Worm (Caenorhabditis elegans) whole organism, L4 larva: Measurements from ENCODE around the gene nhr-51.

Source experiments
- ceh-82 ChIP-seq: sonication (generic microtip); optimal IDR thresholded peaks from 2 replicates; lab custom pipeline; 2017; ENCODE audit warnings: missing biosample characterization, missing genetic modification characterization
- lin-13 ChIP-seq: fragments of 150-350 bp; optimal IDR thresholded peaks from 2 replicates; lab custom pipeline; 2014; ENCODE audit warnings: missing biosample characterization, missing genetic modification reagents, missing genetic modification characterization
- nhr-102 ChIP-seq: sonication (generic microtip); optimal IDR thresholded peaks from 2 replicates; lab custom pipeline; 2016; ENCODE audit warnings: mild to moderate bottlenecking, missing genetic modification characterization, moderate library complexity, missing compliant biosample characterization
- nhr-77 ChIP-seq: fragments of 150-350 bp; optimal IDR thresholded peaks from 2 replicates; lab custom pipeline; 2014; ENCODE audit warnings: missing biosample characterization, missing genetic modification characterization
- unc-39 ChIP-seq: sonication (generic microtip); optimal IDR thresholded peaks from 2 replicates; lab custom pipeline; 2017; ENCODE audit warnings: missing biosample characterization, missing genetic modification characterization

DNA sequence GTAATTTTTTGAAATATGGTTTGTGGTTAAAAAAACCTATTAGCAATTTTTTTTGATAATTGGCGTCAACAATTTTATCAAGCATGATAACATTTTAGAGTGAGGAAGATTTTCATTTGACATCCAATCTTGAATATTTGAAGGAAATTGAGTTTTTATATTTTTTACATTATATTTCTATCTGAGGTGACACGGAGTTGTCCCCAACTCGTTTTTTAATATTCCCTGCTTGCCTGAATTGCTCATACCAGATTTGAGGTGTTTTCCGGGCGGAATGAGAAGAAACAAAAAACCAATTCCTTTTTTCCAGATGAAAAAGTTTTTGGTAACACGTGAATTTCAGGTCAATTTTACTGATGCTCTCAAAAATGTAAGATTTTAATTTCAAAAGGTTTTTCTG, 45.8 kb downstream of the nhr-51 start, which contains the start of gene Y6E2A.7:
- TF ChIP-seq nhr-77 (tag; lab: Kevin White, UChicago) = no peak
- no peak for TF ChIP-seq ceh-82 (tag; lab: Kevin White, UChicago)
- TF ChIP-seq lin-13 (GFP tag; lab: Kevin White, UChicago) = no peak
- no peak for TF ChIP-seq nhr-102 (tag; lab: Kevin White, UChicago)
- TF ChIP-seq unc-39 (tag; lab: Kevin White, UChicago) = no peak
